Fruit fly (Drosophila melanogaster): ENCODE results near the gene Skel.
A peak's percentile ranks its signal among the peaks of the same experiment; 100 is the strongest.

Skel gene

DNA sequence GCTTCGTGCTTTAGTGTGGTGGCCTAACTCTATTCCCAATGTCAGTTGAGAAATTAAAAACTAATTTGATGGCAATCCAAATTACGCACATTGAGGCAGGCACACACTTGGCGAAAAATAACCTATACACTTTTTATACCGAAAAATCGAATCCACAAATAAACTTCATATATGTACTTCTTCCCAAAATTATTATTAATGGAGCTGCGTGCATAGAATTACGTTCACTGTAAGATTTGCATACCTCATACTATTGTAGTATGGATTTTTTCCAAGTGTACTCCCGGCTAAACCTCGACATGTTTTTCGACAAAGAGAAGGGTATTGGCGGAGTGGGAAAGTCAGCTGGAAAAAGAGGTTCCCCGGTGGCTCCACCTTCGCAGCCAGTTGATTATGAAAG is 2.5 kb upstream of the Skel start (continued):
- TF ChIP-seq CG1529 (GFP tag; optimal IDR thresholded peaks at IDR 0.05) = peak; percentile 22
- TF ChIP-seq gsb (GFP tag; IDR thresholded peaks at IDR 0.05) = no peak
- peak; percentile 79 for TF ChIP-seq CG31441 (GFP tag; IDR thresholded peaks at IDR 0.05)
- peak; percentile 3 for TF ChIP-seq CG12155 (GFP tag; optimal IDR thresholded peaks at IDR 0.05)
- no peak for TF ChIP-seq CG8290 (GFP tag; optimal IDR thresholded peaks at IDR 0.05)
- TF ChIP-seq CG8290 (tag; optimal IDR thresholded peaks at IDR 0.05) = peak in 1 of 2 experiments; percentile 63
- no peak for TF ChIP-seq onecut (GFP tag; IDR thresholded peaks at IDR 0.05)
- peak; percentile 88 for TF ChIP-seq ci (GFP tag; IDR thresholded peaks at IDR 0.05)
- TF ChIP-seq CG10654 (GFP tag; optimal IDR thresholded peaks at IDR 0.05) = peak; percentile 63
- TF ChIP-seq NfI (GFP tag; optimal IDR thresholded peaks at IDR 0.05) = peak; percentile 45
- TF ChIP-seq CG4707 (GFP tag; optimal IDR thresholded peaks at IDR 0.05) = peak; percentile 17
- TF ChIP-seq CG11085 (GFP tag; IDR thresholded peaks at IDR 0.05) = no peak
- no peak for TF ChIP-seq amos (GFP tag; IDR thresholded peaks at IDR 0.05; ENCODE audit: partially characterized antibody)
- TF ChIP-seq CG7271 (tag; optimal IDR thresholded peaks at IDR 0.05) = peak; percentile 16
- TF ChIP-seq D19A (tag; optimal IDR thresholded peaks at IDR 0.05) = peak; percentile 77
- no peak for TF ChIP-seq lov (optimal IDR thresholded peaks at IDR 0.05)
- 0 out of 3 replicates have a peak, but pooled peaks have one; percentile 40 for TF ChIP-seq lov (GFP tag; IDR thresholded peaks at IDR 0.05)
- no peak for TF ChIP-seq NC2α (GFP tag; optimal IDR thresholded peaks at IDR 0.05)
- TF ChIP-seq CG11093 (GFP tag; IDR thresholded peaks at IDR 0.05) = no peak
- TF ChIP-seq gce (GFP tag; IDR thresholded peaks at IDR 0.05) = 0 out of 3 replicates have a peak, but pooled peaks have one; percentile 64
- no peak for TF ChIP-seq CG13894 (tag; optimal IDR thresholded peaks at IDR 0.05)
- TF ChIP-seq sug (tag; optimal IDR thresholded peaks at IDR 0.05) = no peak
- peak; percentile 52; the same call in 1 of the 2 replicates for TF ChIP-seq CG4730 (GFP tag; IDR thresholded peaks at IDR 0.05)
- TF ChIP-seq D (optimal IDR thresholded peaks at IDR 0.05) = no peak
- peak; percentile 50 for TF ChIP-seq D (GFP tag; optimal IDR thresholded peaks at IDR 0.05)
- TF ChIP-seq Kr (GFP tag; optimal IDR thresholded peaks at IDR 0.05) = no peak
- peak; percentile 65 for TF ChIP-seq CG4424 (GFP tag; optimal IDR thresholded peaks at IDR 0.05)
- TF ChIP-seq Sox102F (GFP tag; optimal IDR thresholded peaks at IDR 0.05) = peak; percentile 89
- TF ChIP-seq CG8089 (GFP tag; optimal IDR thresholded peaks at IDR 0.05) = no peak
- peak; percentile 51; the same call in 1 of the 2 replicates for TF ChIP-seq Atf6 (GFP tag; IDR thresholded peaks at IDR 0.05)
- peak; percentile 16 for TF ChIP-seq tio (GFP tag; optimal IDR thresholded peaks at IDR 0.05)
- peak; percentile 28 for TF ChIP-seq ab (GFP tag; optimal IDR thresholded peaks at IDR 0.05)
- 0 out of 2 replicates have a peak, but pooled peaks have one; percentile 30 for TF ChIP-seq gt (GFP tag; IDR thresholded peaks at IDR 0.05)
- peak; percentile 54; the same call in 1 of the 2 replicates for TF ChIP-seq sob (GFP tag; IDR thresholded peaks at IDR 0.05)
- TF ChIP-seq MTF-1 (GFP tag; optimal IDR thresholded peaks at IDR 0.05; ENCODE audit: borderline replicate concordance) = peak; percentile 10
- TF ChIP-seq CG1832 (GFP tag; optimal IDR thresholded peaks at IDR 0.05) = no peak
- peak; percentile 22 for TF ChIP-seq btn (GFP tag; optimal IDR thresholded peaks at IDR 0.05)
- no peak for TF ChIP-seq CG6854 (GFP tag; optimal IDR thresholded peaks at IDR 0.05)
- peak; percentile 56 for TF ChIP-seq Rfx (GFP tag; IDR thresholded peaks at IDR 0.05)
- no peak for TF ChIP-seq cad (GFP tag; optimal IDR thresholded peaks at IDR 0.05)
- peak; percentile 36 for TF ChIP-seq CG9817 (tag; optimal IDR thresholded peaks at IDR 0.05)
- TF ChIP-seq CG10267 (tag; optimal IDR thresholded peaks at IDR 0.05) = peak; percentile 49
- no peak for TF ChIP-seq h (optimal IDR thresholded peaks at IDR 0.05)
- peak; percentile 20 for TF ChIP-seq CG12659 (GFP tag; optimal IDR thresholded peaks at IDR 0.05)
- TF ChIP-seq stwl (tag; optimal IDR thresholded peaks at IDR 0.05) = no peak
- no peak for TF ChIP-seq pita (GFP tag; optimal IDR thresholded peaks at IDR 0.05)
- TF ChIP-seq unpg (GFP tag; optimal IDR thresholded peaks at IDR 0.05) = peak; percentile 71
- peak; percentile 80 for TF ChIP-seq oc (tag; optimal IDR thresholded peaks at IDR 0.05)
- no peak for TF ChIP-seq pfk (GFP tag; optimal IDR thresholded peaks at IDR 0.05)
- no peak for TF ChIP-seq sqz (GFP tag; optimal IDR thresholded peaks at IDR 0.05)
- TF ChIP-seq CG1603 (tag; optimal IDR thresholded peaks at IDR 0.05) = peak; percentile 76
- no peak for TF ChIP-seq CG3065 (GFP tag; optimal IDR thresholded peaks at IDR 0.05)

All from whole organism, embryonic.